Worm (Caenorhabditis elegans) whole organism, late embryonic: ENCODE measurements around the gene srh-11.

ENCODE experiments used
- C08G9.2 ChIP-seq: sonication (generic microtip); optimal IDR thresholded peaks from 2 replicates; lab custom pipeline; 2016; ENCODE audit warnings: mild to moderate bottlenecking, missing genetic modification characterization, moderate library complexity, missing compliant biosample characterization
- ahr-1 ChIP-seq: sonication (generic microtip); optimal IDR thresholded peaks from 2 replicates; lab custom pipeline; 2016; ENCODE audit warnings: missing genetic modification characterization, missing compliant biosample characterization
- ceh-31 ChIP-seq: sonication (generic microtip); optimal IDR thresholded peaks from 2 replicates; lab custom pipeline; 2016; ENCODE audit warnings: missing genetic modification characterization, missing compliant biosample characterization
- hlh-30 ChIP-seq: sonication (generic microtip); optimal IDR thresholded peaks from 2 replicates; lab custom pipeline; 2017; ENCODE audit warnings: antibody characterized with exemption, missing genetic modification characterization, missing compliant biosample characterization; ENCODE audit not compliant: insufficient read depth
- hlh-6 ChIP-seq: sonication (generic microtip); optimal IDR thresholded peaks from 2 replicates; lab custom pipeline; 2016; ENCODE audit warnings: missing genotype, missing genetic modification characterization, missing compliant biosample characterization
- lim-6 ChIP-seq: sonication (generic microtip); optimal IDR thresholded peaks from 2 replicates; lab custom pipeline; 2016; ENCODE audit warnings: missing genetic modification characterization, missing compliant biosample characterization
- nhr-232 ChIP-seq: sonication (generic microtip); optimal IDR thresholded peaks from 2 replicates; lab custom pipeline; 2016; ENCODE audit warnings: missing genetic modification characterization, missing compliant biosample characterization
- pat-9 ChIP-seq: fragments of 200-800 bp; sonication (Bioruptor generic); optimal IDR thresholded peaks from 2 replicates; lab custom pipeline; 2018; ENCODE audit warnings: mild to moderate bottlenecking, missing genetic modification characterization, moderate library complexity, missing compliant biosample characterization
- ref-2 ChIP-seq: sonication (generic microtip); optimal IDR thresholded peaks from 2 replicates; lab custom pipeline; 2016; ENCODE audit warnings: missing genetic modification characterization, missing compliant biosample characterization
- tbx-2 ChIP-seq: sonication (generic microtip); optimal IDR thresholded peaks from 2 replicates; lab custom pipeline; 2016; ENCODE audit warnings: missing genetic modification characterization, missing compliant biosample characterization
- unc-42 ChIP-seq: sonication (generic microtip); optimal IDR thresholded peaks from 2 replicates; lab custom pipeline; 2016; ENCODE audit warnings: missing genotype, missing genetic modification characterization, missing compliant biosample characterization

Gene srh-11

DNA sequence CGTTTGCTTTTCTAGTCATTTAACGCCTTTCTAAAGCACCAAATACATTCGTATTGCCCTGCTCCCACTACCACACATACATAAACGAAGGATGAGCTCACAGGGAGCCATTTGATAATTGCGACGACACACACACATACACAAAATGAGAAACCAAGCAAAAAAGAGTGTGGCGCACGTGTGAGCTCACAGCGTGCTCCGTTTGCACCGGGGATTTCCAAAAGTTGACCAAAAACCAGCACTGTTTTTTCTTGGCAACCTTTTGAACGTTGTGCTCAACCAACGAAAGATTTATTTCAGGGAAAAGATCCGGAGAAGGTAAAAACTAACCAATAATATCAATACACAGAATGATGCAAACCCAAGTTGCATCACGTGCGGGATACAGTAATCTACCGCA lies 44.0 kb downstream of the srh-11 start, which contains the start of gene ksr-1:
Gene ksr-1, plus strand, starts transcription at position 301 of the 400 bp plus-strand sequence.
- TF ChIP-seq ahr-1 (no peak), C08G9.2 (no peak)

DNA sequence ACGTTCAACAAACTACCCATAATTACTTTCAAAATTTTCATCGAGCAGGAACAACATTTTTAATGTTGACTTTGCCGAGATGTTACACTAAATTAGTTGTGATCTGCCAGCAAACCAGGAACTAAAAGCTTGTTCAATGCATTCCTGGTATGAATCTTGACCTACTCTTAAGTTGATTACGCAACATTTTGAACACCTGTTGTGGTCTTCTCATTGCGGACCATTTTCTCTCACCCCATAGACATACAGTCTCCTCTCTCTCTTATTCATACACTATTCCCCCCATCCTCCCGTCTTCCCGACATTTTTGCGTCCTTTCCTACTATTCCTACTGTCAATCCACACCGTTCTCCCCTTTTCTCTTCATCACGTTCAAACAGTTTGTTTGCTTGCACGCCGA lies 45.4 kb downstream of the srh-11 start:
- TF ChIP-seq ref-2 (tag; lab: Kevin White, UChicago) (peak; percentile 18), hlh-6 (tag; lab: Kevin White, UChicago) (no peak), lim-6 (tag; lab: Kevin White, UChicago) (no peak), tbx-2 (tag; lab: Kevin White, UChicago) (peak; percentile 15), ceh-31 (tag; lab: Kevin White, UChicago) (peak; percentile 28), nhr-232 (tag; lab: Kevin White, UChicago) (no peak)

DNA sequence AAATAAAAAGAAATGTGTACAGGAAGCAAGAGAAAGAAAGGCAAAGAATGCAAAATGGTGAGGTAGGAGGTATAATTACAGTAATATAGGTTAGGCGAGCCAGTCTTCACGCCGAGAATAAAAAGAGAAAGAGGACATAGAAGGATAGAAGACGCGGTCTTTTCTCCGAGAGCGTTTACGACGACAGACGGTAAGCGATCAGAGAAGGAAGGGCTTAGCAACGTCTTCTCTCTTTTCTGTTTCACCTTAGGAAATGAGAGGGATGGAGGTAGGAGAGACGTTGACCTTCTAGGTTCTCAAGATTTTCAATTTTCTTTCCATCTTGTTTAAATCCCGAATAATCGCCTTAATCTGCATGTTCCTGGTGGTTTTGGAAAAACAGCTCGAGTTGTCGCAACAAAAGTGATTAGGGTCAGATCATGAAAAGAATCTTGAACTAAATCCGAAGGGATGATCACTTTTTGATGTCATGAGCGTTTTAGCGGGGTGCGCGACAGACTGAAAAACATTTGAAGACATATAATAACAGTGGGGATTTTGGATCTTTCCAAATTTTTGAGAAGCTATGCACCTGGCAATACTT lies 47.8 kb downstream of the srh-11 start, which contains the start of gene cutl-29:
Gene cutl-29, minus strand, starts transcription at position 51 of the 583 bp plus-strand sequence.
- TF ChIP-seq hlh-30 (no peak), pat-9 (tag; lab: Kevin White, UChicago) (no peak), ceh-31 (tag; lab: Kevin White, UChicago) (peak; percentile 11)

DNA sequence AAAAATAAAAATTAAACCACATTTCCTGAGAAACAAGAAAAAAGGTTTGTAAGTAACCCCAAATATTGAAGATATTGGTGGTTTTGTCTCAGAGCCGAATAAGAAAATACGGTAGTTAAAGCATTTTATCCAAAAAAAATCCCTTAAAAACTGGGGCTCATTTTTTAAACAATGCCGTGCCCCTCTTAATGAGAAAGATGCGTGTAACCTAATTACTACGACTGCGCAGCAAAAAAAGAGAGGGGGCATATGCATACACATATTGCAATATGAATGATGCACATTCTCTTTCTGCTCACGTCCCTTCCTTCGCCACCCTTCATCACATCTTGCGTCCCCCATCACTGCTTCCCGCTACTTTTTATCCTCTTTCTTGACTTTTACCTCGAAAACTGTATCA lies 50.8 kb downstream of the srh-11 start:
- TF ChIP-seq unc-42 (tag; lab: Kevin White, UChicago) (peak; percentile 54), tbx-2 (tag; lab: Kevin White, UChicago) (no peak), ceh-31 (tag; lab: Kevin White, UChicago) (peak; percentile 14)
